Fruit fly (Drosophila melanogaster) whole organism, wandering third instar larva: ENCODE data around the gene fusl.

Experiments
- CG9705 ChIP-seq: fragments of 200-800 bp; sonication (Bioruptor generic); optimal IDR thresholded peaks from 2 replicates; lab custom pipeline; 2018; ENCODE audit warnings: missing biosample characterization, mild to moderate bottlenecking, missing genetic modification characterization
- sv ChIP-seq: fragments of 200-800 bp; sonication (Bioruptor generic); optimal IDR thresholded peaks from 3 replicates; lab custom pipeline; 2016; ENCODE audit warnings: missing biosample characterization, missing genetic modification characterization

dm6 chr2L:5303044-5303904 lies 34.6 kb downstream of the fusl start:
- TF ChIP-seq CG9705 (no peak), sv (GFP tag; lab: Kevin White, UChicago) (no peak)
